Worm (Caenorhabditis elegans) whole organism, L4 larva: Measurements from ENCODE around the gene T07H8.11.

Source experiments
- F37D6.2 ChIP-seq: sonication (generic microtip); optimal IDR thresholded peaks from 2 replicates; lab custom pipeline; 2016; ENCODE audit warnings: mild to moderate bottlenecking, missing genetic modification characterization, missing compliant biosample characterization
- T20F7.1 ChIP-seq: fragments of 200-800 bp; sonication (Bioruptor generic); optimal IDR thresholded peaks from 2 replicates; lab custom pipeline; 2018; ENCODE audit warnings: mild to moderate bottlenecking, missing genetic modification characterization, missing compliant biosample characterization
- Y105C5A.15 ChIP-seq: fragments of 200-800 bp; sonication (Bioruptor generic); IDR thresholded peaks from 2 replicates; pipeline ENCODE4 v1.3.6; 2022; ENCODE audit warnings: missing genetic modification characterization, missing compliant biosample characterization
- Y48G9A.11 ChIP-seq: fragments of 200-800 bp; sonication (Bioruptor generic); IDR thresholded peaks from 2 replicates; pipeline ENCODE4 v1.3.6; 2022; ENCODE audit warnings: missing genetic modification reagents, missing genetic modification characterization, missing compliant biosample characterization
- ZK337.2 ChIP-seq: fragments of 200-800 bp; sonication (Bioruptor generic); IDR thresholded peaks from 2 replicates; pipeline ENCODE4 v1.3.6; 2022; ENCODE audit warnings: missing genetic modification reagents, missing genetic modification characterization, missing compliant biosample characterization
- ceh-32 ChIP-seq: sonication (generic microtip); optimal IDR thresholded peaks from 2 replicates; lab custom pipeline; 2016; ENCODE audit warnings: mild to moderate bottlenecking, missing genetic modification characterization, missing compliant biosample characterization; ENCODE audit not compliant: poor library complexity
- ces-1 ChIP-seq: fragments of 150-350 bp; sonication (generic microtip); optimal IDR thresholded peaks from 4 replicates; lab custom pipeline; 2014; ENCODE audit warnings: missing biosample characterization, missing genetic modification reagents, missing genetic modification characterization
- dmd-6 ChIP-seq: fragments of 200-800 bp; sonication (Bioruptor generic); IDR thresholded peaks from 2 replicates; pipeline ENCODE4 v1.3.6; 2022; ENCODE audit warnings: missing genetic modification reagents, missing genetic modification characterization, missing compliant biosample characterization
- dve-1 ChIP-seq: sonication (generic microtip); optimal IDR thresholded peaks from 2 replicates; lab custom pipeline; 2017; ENCODE audit warnings: antibody characterized with exemption, mild to moderate bottlenecking, missing genetic modification characterization, missing compliant biosample characterization; ENCODE audit not compliant: insufficient read depth
- egl-27 ChIP-seq: sonication (generic microtip); optimal IDR thresholded peaks from 3 replicates; lab custom pipeline; 2017; ENCODE audit warnings: missing biosample characterization, missing genetic modification reagents, missing genetic modification characterization
- egl-43 ChIP-seq: fragments of 200-800 bp; sonication (Bioruptor generic); IDR thresholded peaks from 2 replicates; pipeline ENCODE4 v1.3.6; 2022; ENCODE audit warnings: missing genetic modification reagents, missing genetic modification characterization, missing compliant biosample characterization
- fkh-10 ChIP-seq: fragments of 150-350 bp; optimal IDR thresholded peaks from 2 replicates; lab custom pipeline; 2014; ENCODE audit warnings: missing biosample characterization, missing genetic modification reagents, missing genetic modification characterization
- hlh-11 ChIP-seq: fragments of 200-800 bp; sonication (Bioruptor generic); optimal IDR thresholded peaks from 2 replicates; lab custom pipeline; 2018; ENCODE audit warnings: mild to moderate bottlenecking, missing genetic modification characterization, missing compliant biosample characterization
- hmg-1.1 ChIP-seq: fragments of 200-800 bp; sonication (Bioruptor generic); IDR thresholded peaks from 2 replicates; pipeline ENCODE4 v1.3.6; 2022; ENCODE audit warnings: missing genetic modification reagents, missing genetic modification characterization, missing compliant biosample characterization
- lim-7 ChIP-seq: fragments of 200-800 bp; sonication (Bioruptor generic); IDR thresholded peaks from 2 replicates; pipeline ENCODE4 v1.3.6; 2022; ENCODE audit warnings: missing genetic modification characterization, missing compliant biosample characterization
- lin-1 ChIP-seq: fragments of 200-800 bp; sonication (Bioruptor generic); IDR thresholded peaks from 2 replicates; pipeline ENCODE4 v1.3.6; 2022; ENCODE audit warnings: missing genetic modification reagents, missing genetic modification characterization, missing compliant biosample characterization
- lin-29 ChIP-seq: fragments of 200-800 bp; sonication (Bioruptor generic); IDR thresholded peaks from 2 replicates; pipeline ENCODE4 v1.3.6; 2022; ENCODE audit warnings: missing genetic modification reagents, missing genetic modification characterization, missing compliant biosample characterization
- lin-39 ChIP-seq: fragments of 150-350 bp; optimal IDR thresholded peaks from 2 replicates; lab custom pipeline; 2014; ENCODE audit warnings: missing biosample characterization, missing genetic modification reagents, missing genetic modification characterization
- lsy-2 ChIP-seq, 2 experiments: fragments of 150-350 bp in 1 of 2; sonication (generic microtip) in 1 of 2; optimal IDR thresholded peaks; 2 replicates each; lab custom pipeline; 2014 to 2017; ENCODE audit warnings: missing biosample characterization in 2 of 2, missing genetic modification characterization in 2 of 2
- madf-5 ChIP-seq, 2 experiments: fragments of 200-800 bp; sonication (Bioruptor generic); IDR thresholded peaks; 2 replicates each; pipeline ENCODE4 v1.3.6; 2022; ENCODE audit warnings: missing compliant biosample characterization in 2 of 2, missing genetic modification characterization in 2 of 2
- madf-9 ChIP-seq: fragments of 200-800 bp; sonication (Bioruptor generic); conservative IDR thresholded peaks from 2 replicates; pipeline ENCODE4 v1.3.6; 2022; ENCODE audit warnings: missing genetic modification reagents, missing genetic modification characterization, missing compliant biosample characterization
- mdl-1 ChIP-seq, 2 experiments: fragments of 150-350 bp in 1 of 2; sonication (generic microtip) in 1 of 2; optimal IDR thresholded peaks; 2 replicates each; lab custom pipeline; 2014 to 2017; ENCODE audit warnings: missing biosample characterization in 2 of 2, missing genetic modification characterization in 2 of 2
- mep-1 ChIP-seq: fragments of 150-350 bp; sonication (generic microtip); optimal IDR thresholded peaks from 3 replicates; lab custom pipeline; 2014; ENCODE audit warnings: missing biosample characterization, missing genetic modification characterization
- mes-2 ChIP-seq: sonication (generic microtip); optimal IDR thresholded peaks from 2 replicates; lab custom pipeline; 2016; ENCODE audit warnings: missing genotype, mild to moderate bottlenecking, missing genetic modification characterization, missing compliant biosample characterization; ENCODE audit not compliant: poor library complexity, severe bottlenecking
- mxl-3 ChIP-seq: fragments of 200-800 bp; sonication (Bioruptor generic); optimal IDR thresholded peaks from 2 replicates; lab custom pipeline; 2018; ENCODE audit warnings: mild to moderate bottlenecking, missing genetic modification characterization, missing compliant biosample characterization
- nhr-10 ChIP-seq: fragments of 150-350 bp; optimal IDR thresholded peaks from 2 replicates; lab custom pipeline; 2014; ENCODE audit warnings: missing biosample characterization, missing genetic modification characterization
- nhr-102 ChIP-seq: sonication (generic microtip); optimal IDR thresholded peaks from 2 replicates; lab custom pipeline; 2016; ENCODE audit warnings: mild to moderate bottlenecking, missing genetic modification characterization, moderate library complexity, missing compliant biosample characterization
- nhr-11 ChIP-seq: fragments of 150-350 bp; optimal IDR thresholded peaks from 2 replicates; lab custom pipeline; 2014; ENCODE audit warnings: missing biosample characterization, missing genetic modification characterization
- nhr-28 ChIP-seq: fragments of 150-350 bp; optimal IDR thresholded peaks from 2 replicates; lab custom pipeline; 2014; ENCODE audit warnings: missing biosample characterization, missing genetic modification characterization
- nhr-48 ChIP-seq: sonication (generic microtip); optimal IDR thresholded peaks from 2 replicates; lab custom pipeline; 2016; ENCODE audit warnings: mild to moderate bottlenecking, missing genetic modification characterization, missing compliant biosample characterization
- nhr-6 ChIP-seq: fragments of 150-350 bp; optimal IDR thresholded peaks from 2 replicates; lab custom pipeline; 2014; ENCODE audit warnings: missing biosample characterization, missing genetic modification characterization
- sdz-12 ChIP-seq: fragments of 200-800 bp; sonication (Bioruptor generic); optimal IDR thresholded peaks from 2 replicates; lab custom pipeline; 2018; ENCODE audit warnings: mild to moderate bottlenecking, missing genetic modification characterization, missing compliant biosample characterization
- snpc-4 ChIP-seq: fragments of 150-350 bp; optimal IDR thresholded peaks from 2 replicates; lab custom pipeline; 2014; ENCODE audit warnings: missing biosample characterization, missing genetic modification characterization
- spr-1 ChIP-seq: sonication (generic microtip); optimal IDR thresholded peaks from 2 replicates; lab custom pipeline; 2016; ENCODE audit warnings: mild to moderate bottlenecking, missing genetic modification characterization, missing compliant biosample characterization
- spr-3 ChIP-seq: fragments of 200-800 bp; sonication (Bioruptor generic); optimal IDR thresholded peaks from 2 replicates; lab custom pipeline; 2018; ENCODE audit warnings: mild to moderate bottlenecking, missing genetic modification characterization, missing compliant biosample characterization
- tra-1 ChIP-seq: fragments of 200-800 bp; sonication (Bioruptor generic); IDR thresholded peaks from 2 replicates; pipeline ENCODE4 v1.3.6; 2022; ENCODE audit warnings: missing genetic modification reagents, missing genetic modification characterization, missing compliant biosample characterization
- unc-62 ChIP-seq, 3 experiments: fragments of 150-350 bp in 1 of 3; sonication (generic microtip); optimal IDR thresholded peaks in 2 of 3; peaks in 1 of 3; 1 replicate in 1 of 3; 2 replicates in 2 of 3; lab custom pipeline; 2014 to 2017; ENCODE audit warnings: missing biosample characterization in 3 of 3, missing genetic modification characterization in 3 of 3, missing genetic modification reagents in 3 of 3, missing genotype in 1 of 3
- zag-1 ChIP-seq: fragments of 150-350 bp; optimal IDR thresholded peaks from 2 replicates; lab custom pipeline; 2014; ENCODE audit warnings: missing biosample characterization, missing genetic modification characterization
- zfp-3 ChIP-seq: fragments of 200-800 bp; sonication (Bioruptor generic); conservative IDR thresholded peaks from 2 replicates; pipeline ENCODE4 v1.3.6; 2022; ENCODE audit warnings: missing genetic modification reagents, missing genetic modification characterization, missing compliant biosample characterization
- zip-11 ChIP-seq: fragments of 200-800 bp; sonication (Bioruptor generic); IDR thresholded peaks from 2 replicates; pipeline ENCODE4 v1.3.6; 2022; ENCODE audit warnings: missing genetic modification characterization, missing compliant biosample characterization
- zip-2 ChIP-seq: fragments of 150-350 bp; optimal IDR thresholded peaks from 2 replicates; lab custom pipeline; 2014; ENCODE audit warnings: missing biosample characterization, missing genetic modification characterization
- ztf-7 ChIP-seq: fragments of 150-350 bp; optimal IDR thresholded peaks from 2 replicates; lab custom pipeline; 2014; ENCODE audit warnings: missing biosample characterization, missing genetic modification characterization

T07H8.11 gene

ce11 chrV:6993999-6994398 lies 42.8 kb upstream of the T07H8.11 start (continued):
- TF ChIP-seq lin-1 (GFP tag; lab: Robert Waterston, UW): no peak
- TF ChIP-seq lsy-2 (tag; optimal IDR thresholded peaks at IDR 0.05; lab: Kevin White, UChicago): peak in 1 of 2 experiments; percentile 27
- TF ChIP-seq spr-1: no peak
- peak; percentile 14 for TF ChIP-seq mep-1 (tag; lab: Kevin White, UChicago)
- TF ChIP-seq dmd-6 (GFP tag; lab: Robert Waterston, UW): peak; percentile 93
- TF ChIP-seq nhr-10 (tag; lab: Kevin White, UChicago): peak; percentile 80
- TF ChIP-seq lin-29 (GFP tag; lab: Robert Waterston, UW): no peak
- TF ChIP-seq mxl-3 (GFP tag; lab: Kevin White, UChicago): peak; percentile 4
- TF ChIP-seq spr-3 (GFP tag; lab: Kevin White, UChicago): no peak
- TF ChIP-seq mdl-1 (tag; optimal IDR thresholded peaks at IDR 0.05; lab: Kevin White, UChicago): peak in 1 of 2 experiments; percentile 66
- TF ChIP-seq nhr-28 (tag; lab: Kevin White, UChicago): peak; percentile 84
- TF ChIP-seq nhr-48 (tag; lab: Kevin White, UChicago): peak; percentile 73
- no peak for TF ChIP-seq zip-11 (GFP tag; lab: Robert Waterston, UW)
- TF ChIP-seq T20F7.1 (GFP tag; lab: Kevin White, UChicago): peak; percentile 1
- peak; percentile 3 for TF ChIP-seq ztf-7
- no peak for TF ChIP-seq ZK337.2 (GFP tag; lab: Robert Waterston, UW)
- TF ChIP-seq Y48G9A.11 (GFP tag; lab: Robert Waterston, UW): no peak
- no peak for TF ChIP-seq F37D6.2
- TF ChIP-seq, all 104 proteins: peak for 21

ce11 chrV:6991771-6992170 lies 40.6 kb upstream of the T07H8.11 start, which contains the start of gene nhr-162:
TSS of gene nhr-162 (minus strand) at chrV:6991871.
- TF ChIP-seq zfp-3 (GFP tag; lab: Robert Waterston, UW) (no peak), egl-27 (no peak), tra-1 (no peak), zip-2 (no peak), zag-1 (tag; lab: Kevin White, UChicago) (no peak), mxl-3 (GFP tag; lab: Kevin White, UChicago) (no peak), Y48G9A.11 (GFP tag; lab: Robert Waterston, UW) (no peak), nhr-11 (tag; lab: Kevin White, UChicago) (no peak), unc-62 (GFP tag; optimal IDR thresholded peaks at IDR 0.05 in 1 of 2; lab: Kevin White, UChicago) (no peak), unc-62 (tag; optimal IDR thresholded peaks at IDR 0.05; lab: Kevin White, UChicago) (no peak), mep-1 (tag; lab: Kevin White, UChicago) (no peak), snpc-4 (no peak), madf-5 (GFP tag; IDR thresholded peaks at IDR 0.05; lab: Robert Waterston, UW) (no peak), Y105C5A.15 (GFP tag; lab: Robert Waterston, UW) (no peak)

- no peak for TF ChIP-seq sdz-12 (GFP tag; lab: Kevin White, UChicago)
- TF ChIP-seq mes-2: no peak
- TF ChIP-seq nhr-102: no peak
- no peak for TF ChIP-seq nhr-6 (tag; lab: Kevin White, UChicago)
- TF ChIP-seq dve-1 (tag; lab: Kevin White, UChicago): no peak
- TF ChIP-seq zip-2: no peak
- TF ChIP-seq fkh-10: no peak
- TF ChIP-seq hmg-1.1 (GFP tag; lab: Robert Waterston, UW): no peak
- peak in 1 of 2 experiments; percentile 83 for TF ChIP-seq unc-62 (GFP tag; optimal IDR thresholded peaks at IDR 0.05 in 1 of 2; lab: Kevin White, UChicago)
- no peak for TF ChIP-seq unc-62 (tag; optimal IDR thresholded peaks at IDR 0.05; lab: Kevin White, UChicago)
These were observed 38.5 kb upstream of the T07H8.11 start, which contains the start of gene nhr-140 for ce11 chrV:6989626-6990138. TSS of gene nhr-140 (minus strand) at chrV:6989676.

- TF ChIP-seq ceh-32 (tag; lab: Kevin White, UChicago) (no peak), hlh-11 (tag; lab: Kevin White, UChicago) (no peak), egl-27 (no peak), mep-1 (tag; lab: Kevin White, UChicago) (no peak), madf-9 (GFP tag; lab: Robert Waterston, UW) (no peak), lim-7 (GFP tag; lab: Robert Waterston, UW) (no peak), egl-43 (GFP tag; lab: Robert Waterston, UW) (no peak), mxl-3 (GFP tag; lab: Kevin White, UChicago) (no peak), ces-1 (GFP tag; lab: Kevin White, UChicago) (no peak), lin-39 (tag; lab: Kevin White, UChicago) (no peak)
These were observed 36.5 kb upstream of the T07H8.11 start, which contains the start of gene nhr-139 for ce11 chrV:6987673-6988072. TSS of gene nhr-139 (minus strand) at chrV:6987773.
